Fruit fly (Drosophila melanogaster): ENCODE results near the gene Rpn1.

Gene Rpn1

DNA sequence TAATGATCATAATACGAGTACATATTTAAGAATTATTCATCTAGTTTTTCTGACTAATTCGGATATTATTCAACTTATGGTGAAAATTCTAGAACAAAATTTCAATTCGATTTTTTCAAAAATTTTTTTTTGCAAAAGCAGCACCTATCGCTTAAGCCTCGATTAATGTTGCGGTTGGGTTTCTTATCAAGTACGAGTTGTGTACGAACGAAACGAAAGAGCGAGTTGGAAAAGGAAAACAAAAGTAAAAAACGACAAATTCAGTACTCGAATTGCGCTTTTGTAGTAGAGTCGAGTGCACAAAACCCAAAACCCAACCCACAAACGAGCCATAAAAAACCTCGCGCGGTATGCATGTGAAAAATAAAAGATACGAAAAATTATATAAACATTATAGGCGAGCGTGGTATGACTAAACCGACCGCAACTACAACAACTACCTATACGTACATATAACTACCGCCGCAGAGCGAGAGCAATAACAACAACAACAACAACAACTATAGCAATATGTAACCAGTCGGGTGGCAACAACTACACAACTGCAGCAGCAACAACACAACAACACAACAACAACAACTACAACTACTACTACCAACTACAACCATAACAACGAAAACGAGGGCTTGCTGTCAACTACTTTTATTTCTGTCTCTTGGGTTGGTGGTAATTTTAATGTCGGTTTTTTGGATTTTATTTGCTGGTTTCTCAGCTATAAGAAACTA, 10.3 kb upstream of the Rpn1 start:
- TF ChIP-seq tj (GFP tag; optimal IDR thresholded peaks at IDR 0.05) (peak; percentile 57), kay (GFP tag; ENCODE audit: borderline replicate concordance) (peak; percentile 85), cic (GFP tag; optimal IDR thresholded peaks at IDR 0.05) (peak; percentile 44), bab1 (GFP tag; optimal IDR thresholded peaks at IDR 0.05) (no peak), toe (GFP tag; optimal IDR thresholded peaks at IDR 0.05) (no peak), pad (GFP tag; optimal IDR thresholded peaks at IDR 0.05) (no peak), CG12768 (GFP tag; optimal IDR thresholded peaks at IDR 0.05) (peak; percentile 49)

dm6 chr3L:19905427-19905826, 9.4 kb upstream of the Rpn1 start:
- TF ChIP-seq Hr96 (GFP tag; optimal IDR thresholded peaks at IDR 0.05), result peak; percentile 24
- peak; percentile 92 for TF ChIP-seq kay (GFP tag; ENCODE audit: borderline replicate concordance)
- no peak for TF ChIP-seq CG1620 (GFP tag; optimal IDR thresholded peaks at IDR 0.05)
- TF ChIP-seq CG11617 (GFP tag; optimal IDR thresholded peaks at IDR 0.05), result peak; percentile 21
- TF ChIP-seq cnc (optimal IDR thresholded peaks at IDR 0.05), result no peak

DNA sequence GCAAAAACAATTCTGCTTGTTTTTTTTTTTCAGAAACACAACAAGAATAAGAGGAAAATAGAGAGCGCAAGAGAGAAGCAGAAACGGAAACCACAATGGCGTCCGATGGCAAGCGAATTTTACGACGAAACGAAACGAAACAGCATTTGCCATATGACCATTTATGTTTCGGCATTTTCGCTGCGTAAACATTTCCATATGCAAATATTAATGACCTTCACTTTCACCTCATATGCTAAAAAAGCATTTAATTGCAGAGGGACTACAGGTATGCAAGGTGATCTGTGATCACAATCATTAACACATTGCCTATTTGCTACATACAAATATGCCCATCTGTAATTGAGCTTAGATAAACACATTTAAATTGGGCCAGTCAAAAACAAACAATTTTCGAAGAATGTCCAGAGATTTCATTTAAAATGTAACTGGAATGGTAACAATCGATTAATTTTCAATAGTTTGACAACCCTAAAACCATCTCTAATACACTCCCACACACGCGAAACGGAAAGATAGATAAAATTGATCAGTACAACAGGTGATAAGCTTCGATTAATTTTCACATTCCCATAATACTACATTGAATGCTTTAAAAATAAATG, 8.6 kb upstream of the Rpn1 start:
- TF ChIP-seq kay (GFP tag; ENCODE audit: borderline replicate concordance) (peak; percentile 92), tj (GFP tag; optimal IDR thresholded peaks at IDR 0.05) (peak; percentile 91), CG14711 (tag; optimal IDR thresholded peaks at IDR 0.05) (peak; percentile 61), ovo (GFP tag; optimal IDR thresholded peaks at IDR 0.05) (no peak), Hr96 (GFP tag; optimal IDR thresholded peaks at IDR 0.05) (no peak), bab1 (GFP tag; optimal IDR thresholded peaks at IDR 0.05) (no peak)

DNA sequence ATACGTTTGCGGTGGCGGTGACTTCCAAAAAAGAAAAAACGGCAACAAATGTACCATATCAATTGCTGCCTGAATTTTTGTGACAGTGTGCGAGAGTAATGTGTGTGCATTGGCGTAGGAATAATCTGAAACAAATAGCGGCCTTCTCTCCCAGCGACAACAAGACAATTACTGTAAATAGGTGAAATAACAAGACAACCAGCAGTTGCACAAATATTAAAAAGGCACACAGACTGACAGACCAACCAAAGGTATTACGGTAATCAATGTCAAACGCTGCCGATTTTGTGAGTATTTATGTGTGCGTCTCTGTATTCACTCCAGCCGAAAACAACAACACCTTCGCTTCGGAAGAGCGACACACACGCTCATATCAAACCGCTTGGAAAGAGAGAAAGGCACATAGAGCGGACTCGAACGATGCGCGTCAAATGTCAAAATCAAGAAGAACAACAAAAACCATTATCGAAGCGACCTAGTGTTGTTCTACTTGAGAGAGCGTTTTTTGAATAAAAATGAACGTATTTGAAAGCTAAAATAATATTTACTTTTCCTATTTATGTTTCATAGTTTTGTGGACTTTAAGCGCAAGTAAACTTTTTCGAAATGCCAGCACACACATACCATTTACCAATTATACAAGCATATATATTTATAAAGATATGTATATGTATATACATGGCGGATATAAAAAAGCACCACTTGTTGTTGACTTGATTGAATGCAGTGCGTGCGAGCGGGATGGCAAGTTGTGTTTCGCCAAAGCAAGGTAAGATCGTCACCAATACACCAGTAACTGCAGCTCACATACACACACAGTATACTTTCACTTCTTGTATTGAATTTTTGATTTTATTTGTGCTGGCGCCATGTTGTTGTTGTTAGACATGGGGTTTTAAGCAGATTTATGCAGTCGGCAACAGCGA, 7.8 kb upstream of the Rpn1 start:
- TF ChIP-seq ovo (GFP tag; optimal IDR thresholded peaks at IDR 0.05), result peak; percentile 83
- no peak for TF ChIP-seq CG11617 (GFP tag; optimal IDR thresholded peaks at IDR 0.05)
- TF ChIP-seq cic (GFP tag; optimal IDR thresholded peaks at IDR 0.05), result peak; percentile 86
- TF ChIP-seq cnc (optimal IDR thresholded peaks at IDR 0.05), result no peak
- TF ChIP-seq CG14711 (tag; optimal IDR thresholded peaks at IDR 0.05), result no peak
- no peak for TF ChIP-seq Hr96 (GFP tag; optimal IDR thresholded peaks at IDR 0.05)
- peak; percentile 7 for TF ChIP-seq Clk (GFP tag; optimal IDR thresholded peaks at IDR 0.05)
- TF ChIP-seq CG7045 (GFP tag; optimal IDR thresholded peaks at IDR 0.05), result no peak
- peak; percentile 62 for TF ChIP-seq Crg-1 (GFP tag; optimal IDR thresholded peaks at IDR 0.05)
- TF ChIP-seq pad (GFP tag; optimal IDR thresholded peaks at IDR 0.05), result peak; percentile 86
- TF ChIP-seq CG7101 (tag; optimal IDR thresholded peaks at IDR 0.05), result peak; percentile 7
- TF ChIP-seq CG33017 (tag; optimal IDR thresholded peaks at IDR 0.05), result no peak
- TF ChIP-seq bab1 (GFP tag; optimal IDR thresholded peaks at IDR 0.05), result no peak
- no peak for TF ChIP-seq CG1620 (GFP tag; optimal IDR thresholded peaks at IDR 0.05)
- TF ChIP-seq kay (GFP tag; ENCODE audit: borderline replicate concordance), result no peak
- TF ChIP-seq CG5204 (GFP tag; optimal IDR thresholded peaks at IDR 0.05), result no peak
- TF ChIP-seq tj (GFP tag; optimal IDR thresholded peaks at IDR 0.05), result no peak
- TF ChIP-seq toe (GFP tag; optimal IDR thresholded peaks at IDR 0.05), result no peak
- peak; percentile 31 for TF ChIP-seq CG12768 (GFP tag; optimal IDR thresholded peaks at IDR 0.05)
- TF ChIP-seq Mnt (GFP tag; optimal IDR thresholded peaks at IDR 0.05), result peak; percentile 24

dm6 chr3L:19907706-19908070, 7.2 kb upstream of the Rpn1 start:
- TF ChIP-seq tj (GFP tag; optimal IDR thresholded peaks at IDR 0.05) (peak; percentile 64), cnc (optimal IDR thresholded peaks at IDR 0.05) (peak in 1 of 2 experiments; percentile 8), toe (GFP tag; optimal IDR thresholded peaks at IDR 0.05) (no peak)

- no peak for TF ChIP-seq Crg-1 (GFP tag; optimal IDR thresholded peaks at IDR 0.05)
- peak; percentile 7 for TF ChIP-seq Clk (GFP tag; optimal IDR thresholded peaks at IDR 0.05)
- no peak for TF ChIP-seq CG7045 (GFP tag; optimal IDR thresholded peaks at IDR 0.05)
- peak; percentile 71 for TF ChIP-seq cic (GFP tag; optimal IDR thresholded peaks at IDR 0.05)
- peak; percentile 60 for TF ChIP-seq tj (GFP tag; optimal IDR thresholded peaks at IDR 0.05)
- TF ChIP-seq CG12768 (GFP tag; optimal IDR thresholded peaks at IDR 0.05), result peak; percentile 9
- TF ChIP-seq Mnt (GFP tag; optimal IDR thresholded peaks at IDR 0.05), result peak; percentile 65
- no peak for TF ChIP-seq CG5204 (GFP tag; optimal IDR thresholded peaks at IDR 0.05)
- TF ChIP-seq CG33017 (tag; optimal IDR thresholded peaks at IDR 0.05), result peak; percentile 30
Observed at dm6 chr3L:19908201-19909127, 6.4 kb upstream of the Rpn1 start.
